Worm (Caenorhabditis elegans) whole organism, late embryonic: Measurements from ENCODE around the gene str-71.

Source experiments
- C08G9.2 ChIP-seq: sonication (generic microtip); optimal IDR thresholded peaks from 2 replicates; lab custom pipeline; 2016; ENCODE audit warnings: mild to moderate bottlenecking, missing genetic modification characterization, moderate library complexity, missing compliant biosample characterization
- F13H6.1 ChIP-seq: sonication (generic microtip); optimal IDR thresholded peaks from 2 replicates; lab custom pipeline; 2016; ENCODE audit warnings: missing genetic modification characterization, missing compliant biosample characterization
- K02D7.2 ChIP-seq: sonication (generic microtip); optimal IDR thresholded peaks from 2 replicates; lab custom pipeline; 2017; ENCODE audit warnings: mild to moderate bottlenecking, missing genetic modification characterization, missing compliant biosample characterization
- K09A11.1 ChIP-seq: sonication (generic microtip); optimal IDR thresholded peaks from 2 replicates; lab custom pipeline; 2017; ENCODE audit warnings: antibody characterized with exemption, mild to moderate bottlenecking, missing genetic modification characterization, missing compliant biosample characterization; ENCODE audit not compliant: insufficient read depth
- ahr-1 ChIP-seq: sonication (generic microtip); optimal IDR thresholded peaks from 2 replicates; lab custom pipeline; 2016; ENCODE audit warnings: missing genetic modification characterization, missing compliant biosample characterization
- ama-1 ChIP-seq: fragments of 150-350 bp; optimal IDR thresholded peaks from 2 replicates; lab custom pipeline; 2014
- ceh-19 ChIP-seq: fragments of 200-800 bp; sonication (Bioruptor generic); optimal IDR thresholded peaks from 2 replicates; lab custom pipeline; 2018; ENCODE audit warnings: mild to moderate bottlenecking, missing genetic modification characterization, missing compliant biosample characterization
- ceh-2 ChIP-seq: sonication (generic microtip); optimal IDR thresholded peaks from 2 replicates; lab custom pipeline; 2016; ENCODE audit warnings: missing genotype, missing genetic modification characterization, missing compliant biosample characterization
- ceh-22 ChIP-seq: sonication (generic microtip); optimal IDR thresholded peaks from 2 replicates; lab custom pipeline; 2017; ENCODE audit warnings: missing biosample characterization, missing genetic modification characterization
- ceh-24 ChIP-seq: sonication (generic microtip); optimal IDR thresholded peaks from 2 replicates; lab custom pipeline; 2016; ENCODE audit warnings: mild to moderate bottlenecking, missing genetic modification characterization, missing compliant biosample characterization
- ceh-34 ChIP-seq: sonication (generic microtip); optimal IDR thresholded peaks from 2 replicates; lab custom pipeline; 2016; ENCODE audit warnings: mild to moderate bottlenecking, missing genetic modification characterization, missing compliant biosample characterization
- ceh-9 ChIP-seq: sonication (generic microtip); optimal IDR thresholded peaks from 2 replicates; lab custom pipeline; 2016; ENCODE audit warnings: mild to moderate bottlenecking, missing genetic modification characterization, inconsistent platforms, missing compliant biosample characterization
- dmd-4 ChIP-seq: sonication (generic microtip); optimal IDR thresholded peaks from 2 replicates; lab custom pipeline; 2016; ENCODE audit warnings: borderline replicate concordance, missing genetic modification characterization, missing compliant biosample characterization
- dve-1 ChIP-seq: sonication (generic microtip); optimal IDR thresholded peaks from 2 replicates; lab custom pipeline; 2017; ENCODE audit warnings: antibody characterized with exemption, mild to moderate bottlenecking, missing genetic modification characterization, missing compliant biosample characterization
- elt-2 ChIP-seq: sonication (generic microtip); optimal IDR thresholded peaks from 2 replicates; lab custom pipeline; 2016; ENCODE audit warnings: missing genetic modification reagents, missing genetic modification characterization, missing compliant biosample characterization
- elt-4 ChIP-seq: sonication (generic microtip); optimal IDR thresholded peaks from 2 replicates; lab custom pipeline; 2016; ENCODE audit warnings: missing genetic modification characterization, missing compliant biosample characterization
- ets-4 ChIP-seq: sonication (generic microtip); optimal IDR thresholded peaks from 2 replicates; lab custom pipeline; 2016; ENCODE audit warnings: missing genetic modification characterization, missing compliant biosample characterization
- eyg-1 ChIP-seq: sonication (generic microtip); optimal IDR thresholded peaks from 2 replicates; lab custom pipeline; 2016; ENCODE audit warnings: missing genotype, missing genetic modification characterization, missing compliant biosample characterization
- fkh-10 ChIP-seq: fragments of 150-350 bp; optimal IDR thresholded peaks from 2 replicates; lab custom pipeline; 2014; ENCODE audit warnings: missing biosample characterization, missing genetic modification reagents, missing genetic modification characterization
- gmeb-2 ChIP-seq: sonication (generic microtip); optimal IDR thresholded peaks from 2 replicates; lab custom pipeline; 2016; ENCODE audit warnings: missing genetic modification characterization, inconsistent platforms, missing compliant biosample characterization
- hlh-13 ChIP-seq: fragments of 200-800 bp; sonication (Bioruptor generic); optimal IDR thresholded peaks from 2 replicates; lab custom pipeline; 2018; ENCODE audit warnings: mild to moderate bottlenecking, missing genetic modification characterization, missing compliant biosample characterization
- hlh-30 ChIP-seq: sonication (generic microtip); optimal IDR thresholded peaks from 2 replicates; lab custom pipeline; 2017; ENCODE audit warnings: antibody characterized with exemption, missing genetic modification characterization, missing compliant biosample characterization; ENCODE audit not compliant: insufficient read depth
- hlh-6 ChIP-seq: sonication (generic microtip); optimal IDR thresholded peaks from 2 replicates; lab custom pipeline; 2016; ENCODE audit warnings: missing genotype, missing genetic modification characterization, missing compliant biosample characterization
- hlh-8 ChIP-seq: sonication (generic microtip); optimal IDR thresholded peaks from 2 replicates; lab custom pipeline; 2016; ENCODE audit warnings: missing genotype, missing genetic modification characterization, missing compliant biosample characterization
- lim-6 ChIP-seq: sonication (generic microtip); optimal IDR thresholded peaks from 2 replicates; lab custom pipeline; 2016; ENCODE audit warnings: missing genetic modification characterization, missing compliant biosample characterization
- nfya-1 ChIP-seq: sonication (generic microtip); optimal IDR thresholded peaks from 2 replicates; lab custom pipeline; 2017; ENCODE audit warnings: missing genetic modification characterization, mild to moderate bottlenecking, missing compliant biosample characterization, antibody characterized with exemption, moderate library complexity
- nhr-11 ChIP-seq: fragments of 150-350 bp; optimal IDR thresholded peaks from 2 replicates; lab custom pipeline; 2014; ENCODE audit warnings: missing biosample characterization, missing genetic modification characterization
- nhr-232 ChIP-seq: sonication (generic microtip); optimal IDR thresholded peaks from 2 replicates; lab custom pipeline; 2016; ENCODE audit warnings: missing genetic modification characterization, missing compliant biosample characterization
- pag-3 ChIP-seq: sonication (generic microtip); optimal IDR thresholded peaks from 2 replicates; lab custom pipeline; 2016; ENCODE audit warnings: missing compliant biosample characterization, missing genetic modification characterization, borderline replicate concordance
- pat-9 ChIP-seq: fragments of 200-800 bp; sonication (Bioruptor generic); optimal IDR thresholded peaks from 2 replicates; lab custom pipeline; 2018; ENCODE audit warnings: mild to moderate bottlenecking, missing genetic modification characterization, moderate library complexity, missing compliant biosample characterization
- pax-1 ChIP-seq: fragments of 150-350 bp; optimal IDR thresholded peaks from 2 replicates; lab custom pipeline; 2014; ENCODE audit warnings: missing biosample characterization, missing genetic modification characterization
- pros-1 ChIP-seq: fragments of 150-350 bp; optimal IDR thresholded peaks from 2 replicates; lab custom pipeline; 2014; ENCODE audit warnings: missing biosample characterization, missing genetic modification reagents, missing genetic modification characterization
- rnt-1 ChIP-seq: sonication (generic microtip); optimal IDR thresholded peaks from 2 replicates; lab custom pipeline; 2016; ENCODE audit warnings: missing genetic modification characterization, missing compliant biosample characterization
- sox-2 ChIP-seq: fragments of 200-800 bp; sonication (Bioruptor generic); IDR thresholded peaks from 2 replicates; pipeline ENCODE4 v1.3.6; 2022; ENCODE audit warnings: missing genetic modification reagents, missing genetic modification characterization, missing compliant biosample characterization
- sox-4 ChIP-seq: sonication (generic microtip); optimal IDR thresholded peaks from 2 replicates; lab custom pipeline; 2017; ENCODE audit warnings: mild to moderate bottlenecking, missing genetic modification characterization, inconsistent platforms, missing compliant biosample characterization
- syd-9 ChIP-seq: sonication (generic microtip); optimal IDR thresholded peaks from 2 replicates; lab custom pipeline; 2016; ENCODE audit warnings: mild to moderate bottlenecking, missing genetic modification characterization, moderate library complexity, missing compliant biosample characterization
- tbx-2 ChIP-seq: sonication (generic microtip); optimal IDR thresholded peaks from 2 replicates; lab custom pipeline; 2016; ENCODE audit warnings: missing genetic modification characterization, missing compliant biosample characterization
- unc-3 ChIP-seq, 2 experiments: fragments of 200-800 bp in 1 of 2; sonication (Bioruptor generic) in 1 of 2; sonication (generic microtip) in 1 of 2; conservative IDR thresholded peaks in 1 of 2; optimal IDR thresholded peaks in 1 of 2; 2 replicates each; pipeline versions ENCODE4 v1.3.6 to Lab custom; 2016 to 2022; ENCODE audit warnings: missing compliant biosample characterization in 2 of 2, missing genetic modification characterization in 2 of 2, missing genetic modification reagents in 1 of 2
- unc-42 ChIP-seq: sonication (generic microtip); optimal IDR thresholded peaks from 2 replicates; lab custom pipeline; 2016; ENCODE audit warnings: missing genotype, missing genetic modification characterization, missing compliant biosample characterization
- unc-55 ChIP-seq: sonication (generic microtip); optimal IDR thresholded peaks from 2 replicates; lab custom pipeline; 2017; ENCODE audit warnings: missing biosample characterization, missing genetic modification reagents, missing genetic modification characterization

str-71 gene

ce11 chrV:15498434-15498833 is 39.4 kb upstream of the str-71 start, which contains the start of gene C06B8.7:
Gene C06B8.7 (plus strand): TSS chrV:15498734.
- TF ChIP-seq pat-9 (no peak), F13H6.1 (no peak), fkh-10 (GFP tag; lab: Kevin White, UChicago) (no peak), K09A11.1 (tag; lab: Kevin White, UChicago) (no peak), nfya-1 (tag; lab: Kevin White, UChicago) (no peak), ahr-1 (no peak), ceh-24 (tag; lab: Kevin White, UChicago) (no peak), sox-2 (GFP tag; lab: Robert Waterston, UW) (no peak), hlh-6 (no peak), ama-1 (lab: Kevin White, UChicago) (no peak), eyg-1 (tag; lab: Kevin White, UChicago) (no peak), dve-1 (tag; lab: Kevin White, UChicago) (no peak), K02D7.2 (tag; lab: Kevin White, UChicago) (no peak), pros-1 (no peak), hlh-8 (tag; lab: Kevin White, UChicago) (no peak), unc-55 (GFP tag; lab: Kevin White, UChicago) (no peak), ceh-9 (no peak), ceh-19 (GFP tag; lab: Kevin White, UChicago) (no peak), tbx-2 (tag; lab: Kevin White, UChicago) (no peak)
- TF ChIP-seq, all 69 proteins: peak for 0

- TF ChIP-seq elt-2 (tag; lab: Kevin White, UChicago) (peak; percentile 77), hlh-13 (GFP tag; lab: Kevin White, UChicago) (no peak), dve-1 (tag; lab: Kevin White, UChicago) (no peak), unc-42 (tag; lab: Kevin White, UChicago) (no peak), tbx-2 (tag; lab: Kevin White, UChicago) (peak; percentile 63), rnt-1 (tag; lab: Kevin White, UChicago) (no peak), ceh-2 (tag; lab: Kevin White, UChicago) (peak; percentile 8), ets-4 (tag; lab: Kevin White, UChicago) (peak; percentile 15), pat-9 (no peak), pros-1 (peak; percentile 9), hlh-30 (tag; lab: Kevin White, UChicago) (peak; percentile 58), hlh-6 (no peak), ceh-34 (tag; lab: Kevin White, UChicago) (peak; percentile 48), nhr-11 (tag; lab: Kevin White, UChicago) (no peak), nfya-1 (tag; lab: Kevin White, UChicago) (peak; percentile 46)
These were observed 38.7 kb upstream of the str-71 start for ce11 chrV:15497731-15498130.

ce11 chrV:15495169-15495568 is 36.2 kb upstream of the str-71 start, which contains the start of gene srh-219:
Gene srh-219 (plus strand): TSS chrV:15495469.
- TF ChIP-seq ceh-22 (tag; lab: Kevin White, UChicago) (no peak), lim-6 (tag; lab: Kevin White, UChicago) (no peak), hlh-8 (tag; lab: Kevin White, UChicago) (no peak), pax-1 (tag; lab: Kevin White, UChicago) (no peak), syd-9 (no peak)

- TF ChIP-seq pag-3 (tag; lab: Kevin White, UChicago) (no peak), sox-2 (GFP tag; lab: Robert Waterston, UW) (no peak), lim-6 (tag; lab: Kevin White, UChicago) (no peak), ceh-9 (no peak), hlh-8 (tag; lab: Kevin White, UChicago) (no peak), C08G9.2 (tag; lab: Kevin White, UChicago) (no peak), dmd-4 (tag; lab: Kevin White, UChicago) (no peak), gmeb-2 (tag; lab: Kevin White, UChicago) (no peak), fkh-10 (GFP tag; lab: Kevin White, UChicago) (no peak), sox-4 (tag; lab: Kevin White, UChicago) (no peak), unc-3 (GFP tag; conservative IDR thresholded peaks at IDR 0.05; lab: Robert Waterston, UW) (no peak), unc-3 (tag; optimal IDR thresholded peaks at IDR 0.05; lab: Kevin White, UChicago) (no peak), pat-9 (no peak), nhr-232 (no peak), pros-1 (no peak), K09A11.1 (tag; lab: Kevin White, UChicago) (no peak), elt-4 (tag; lab: Kevin White, UChicago) (no peak)
These were observed 34.7 kb upstream of the str-71 start, which contains the start of gene srh-218 for ce11 chrV:15493680-15494079. Gene srh-218 (plus strand): TSS chrV:15493980.
